Worm (Caenorhabditis elegans): ENCODE measurements around the gene nhr-31.

nhr-31 gene

ce11 chrIV:8066598-8066997 lies 37.3 kb upstream of the nhr-31 start:
- peak; percentile 31 for TF ChIP-seq ceh-27 (GFP tag; optimal IDR thresholded peaks at IDR 0.05)
- TF ChIP-seq him-1 (tag; optimal IDR thresholded peaks at IDR 0.05): no peak
- TF ChIP-seq mcd-1 (GFP tag; IDR thresholded peaks at IDR 0.05): no peak
- TF ChIP-seq ztf-18 (tag; optimal IDR thresholded peaks at IDR 0.05): no peak
- no peak for TF ChIP-seq madf-3 (GFP tag; IDR thresholded peaks at IDR 0.05)
- TF ChIP-seq tbx-9 (tag; optimal IDR thresholded peaks at IDR 0.05; ENCODE audit: borderline replicate concordance): no peak
- no peak for TF ChIP-seq lag-1 (GFP tag; IDR thresholded peaks at IDR 0.05)
- no peak for TF ChIP-seq lin-40 (tag; optimal IDR thresholded peaks at IDR 0.05)
- TF ChIP-seq F49E8.2 (tag; optimal IDR thresholded peaks at IDR 0.05; ENCODE audit: insufficient read depth): no peak
- TF ChIP-seq F57C9.4 (tag; optimal IDR thresholded peaks at IDR 0.05): no peak
- TF ChIP-seq ztf-28 (GFP tag; IDR thresholded peaks at IDR 0.05): no peak
- peak; percentile 34; the same call in 1 of the 2 replicates for TF ChIP-seq hmg-1.2 (GFP tag; IDR thresholded peaks at IDR 0.05)
- no peak for TF ChIP-seq K11D2.4 (GFP tag; IDR thresholded peaks at IDR 0.05)
- TF ChIP-seq die-1 (tag; optimal IDR thresholded peaks at IDR 0.05): no peak
- TF ChIP-seq madf-8 (GFP tag; conservative IDR thresholded peaks at IDR 0.05): no peak
- 0 out of 2 replicates have a peak, but pooled peaks have one; percentile 15 for TF ChIP-seq egl-44 (GFP tag; IDR thresholded peaks at IDR 0.05)
- no peak for TF ChIP-seq attf-6 (GFP tag; IDR thresholded peaks at IDR 0.05)
- no peak for TF ChIP-seq bed-1 (GFP tag; IDR thresholded peaks at IDR 0.05)
- no peak for TF ChIP-seq F10E7.11 (tag; optimal IDR thresholded peaks at IDR 0.05)
- TF ChIP-seq snpc-4 (GFP tag; optimal IDR thresholded peaks at IDR 0.05): no peak
- TF ChIP-seq snpc-4 (tag; optimal IDR thresholded peaks at IDR 0.05): no peak
- no peak for TF ChIP-seq cebp-1 (GFP tag; IDR thresholded peaks at IDR 0.05)
- TF ChIP-seq cebp-1 (tag; optimal IDR thresholded peaks at IDR 0.05): peak; percentile 25
- TF ChIP-seq nfyb-1 (GFP tag; IDR thresholded peaks at IDR 0.05): 0 out of 2 replicates have a peak, but pooled peaks have one; percentile 13
- TF ChIP-seq hlh-26 (GFP tag; conservative IDR thresholded peaks at IDR 0.05): no peak
- no peak for TF ChIP-seq zim-3 (tag; optimal IDR thresholded peaks at IDR 0.05)
- TF ChIP-seq F33H1.4 (GFP tag; IDR thresholded peaks at IDR 0.05): no peak
- TF ChIP-seq mel-28 (tag; optimal IDR thresholded peaks at IDR 0.05; ENCODE audit: borderline replicate concordance): no peak
- TF ChIP-seq snpc-1.1 (tag; optimal IDR thresholded peaks at IDR 0.05; ENCODE audit: insufficient read depth): no peak
- no peak for TF ChIP-seq ztf-3 (GFP tag; optimal IDR thresholded peaks at IDR 0.05)
- no peak for TF ChIP-seq nhr-120 (GFP tag; IDR thresholded peaks at IDR 0.05)
- TF ChIP-seq tlf-1 (GFP tag; optimal IDR thresholded peaks at IDR 0.05): no peak
- TF ChIP-seq mes-4 (tag; optimal IDR thresholded peaks at IDR 0.05): no peak
- no peak for TF ChIP-seq hrde-1 (tag; optimal IDR thresholded peaks at IDR 0.05; ENCODE audit: borderline replicate concordance)
- TF ChIP-seq fkh-3 (tag; optimal IDR thresholded peaks at IDR 0.05): no peak
- TF ChIP-seq D2030.7 (GFP tag; IDR thresholded peaks at IDR 0.05): no peak
- TF ChIP-seq lin-26 (GFP tag; IDR thresholded peaks at IDR 0.05): no peak
- TF ChIP-seq rpc-1 (optimal IDR thresholded peaks at IDR 0.05): no peak
- TF ChIP-seq rpc-1 (tag; optimal IDR thresholded peaks at IDR 0.05): no peak
- TF ChIP-seq hmg-20 (GFP tag; IDR thresholded peaks at IDR 0.05): no peak
- TF ChIP-seq ceh-100 (GFP tag; IDR thresholded peaks at IDR 0.05): no peak
- peak; percentile 67 for TF ChIP-seq C06A6.2 (GFP tag; conservative IDR thresholded peaks at IDR 0.05)
- TF ChIP-seq egrh-3 (GFP tag; IDR thresholded peaks at IDR 0.05): 0 out of 2 replicates have a peak, but pooled peaks have one; percentile 22
- TF ChIP-seq B0019.2 (GFP tag; conservative IDR thresholded peaks at IDR 0.05): no peak
- TF ChIP-seq pbrm-1 (GFP tag; IDR thresholded peaks at IDR 0.05): no peak
- no peak for TF ChIP-seq ztf-26 (tag; optimal IDR thresholded peaks at IDR 0.05)
- no peak for TF ChIP-seq let-526 (GFP tag; IDR thresholded peaks at IDR 0.05)

All from whole organism, young adult.